Worm (Caenorhabditis elegans): ENCODE results near the gene sec-31.
"Not testable (repeated sequence)": the region's sequence is repeated elsewhere in the genome, so short reads cannot be mapped to it uniquely, and the experiment has no call there.

The sec-31 gene

ce11 chrIV:11371645-11372044 is at the start of gene sec-31:
TSS of gene sec-31 (minus strand) at chrIV:11371792.
- TF ChIP-seq unc-62 (GFP tag; optimal IDR thresholded peaks at IDR 0.05 in 1 of 2) (peak in 1 of 2 experiments; percentile 18), unc-62 (tag; optimal IDR thresholded peaks at IDR 0.05) (no peak), hlh-30 (tag; optimal IDR thresholded peaks at IDR 0.05; ENCODE audit: insufficient read depth) (no peak), dpl-1 (GFP tag; optimal IDR thresholded peaks at IDR 0.05) (peak; percentile 42), lin-38 (GFP tag; IDR thresholded peaks at IDR 0.05) (peak; percentile 51), lsy-2 (tag; optimal IDR thresholded peaks at IDR 0.05) (peak in 1 of 2 experiments; percentile 26), mes-2 (tag; optimal IDR thresholded peaks at IDR 0.05; ENCODE audit: poor library complexity, severe bottlenecking) (peak; percentile 53), nhr-41 (GFP tag; IDR thresholded peaks at IDR 0.05) (no peak), spr-1 (tag; optimal IDR thresholded peaks at IDR 0.05) (no peak), lin-29 (GFP tag; IDR thresholded peaks at IDR 0.05) (no peak), F49E8.2 (tag; optimal IDR thresholded peaks at IDR 0.05; ENCODE audit: borderline replicate concordance) (no peak), nhr-28 (tag; optimal IDR thresholded peaks at IDR 0.05) (no peak)

ce11 chrIV:11416724-11417123 is 45.1 kb upstream of the sec-31 start, which contains the start of gene F22B3.5:
TSS of gene F22B3.5 (minus strand) at chrIV:11416824.
- not testable (repeated sequence) for TF ChIP-seq set-16 (GFP tag; IDR thresholded peaks at IDR 0.05); ceh-32 (tag; optimal IDR thresholded peaks at IDR 0.05; ENCODE audit: poor library complexity); hmg-1.1 (GFP tag; IDR thresholded peaks at IDR 0.05)

ce11 chrIV:11414920-11415319 is 43.3 kb upstream of the sec-31 start, which contains the start of gene F22B3.10:
TSS of gene F22B3.10 (minus strand) at chrIV:11415020.
- TF ChIP-seq nhr-48 (tag; optimal IDR thresholded peaks at IDR 0.05): no peak
- no peak for TF ChIP-seq nhr-77 (tag; optimal IDR thresholded peaks at IDR 0.05)
- TF ChIP-seq madf-5 (GFP tag; IDR thresholded peaks at IDR 0.05): no peak
- TF ChIP-seq unc-62 (GFP tag; optimal IDR thresholded peaks at IDR 0.05 in 1 of 2): peak in 1 of 2 experiments; percentile 59
- no peak for TF ChIP-seq unc-62 (tag; optimal IDR thresholded peaks at IDR 0.05)
- no peak for TF ChIP-seq unc-39 (tag; optimal IDR thresholded peaks at IDR 0.05)

ce11 chrIV:11410084-11410483 is 38.5 kb upstream of the sec-31 start, which contains the start of gene gfat-2:
TSS of gene gfat-2 (plus strand) at chrIV:11410228.
- TF ChIP-seq unc-130 (GFP tag; optimal IDR thresholded peaks at IDR 0.05) (peak; percentile 10), dpl-1 (GFP tag; optimal IDR thresholded peaks at IDR 0.05) (no peak)

- TF ChIP-seq mes-2 (tag; optimal IDR thresholded peaks at IDR 0.05; ENCODE audit: poor library complexity, severe bottlenecking): peak; percentile 45
- peak; percentile 32; the same call in 1 of the 2 replicates for TF ChIP-seq lim-7 (GFP tag; IDR thresholded peaks at IDR 0.05)
- TF ChIP-seq F26F4.8 (GFP tag; conservative IDR thresholded peaks at IDR 0.05): 0 out of 2 replicates have a peak, but pooled peaks have one; percentile 56
- TF ChIP-seq Y48G9A.11 (GFP tag; IDR thresholded peaks at IDR 0.05): peak; percentile 74
- TF ChIP-seq nhr-6 (tag; optimal IDR thresholded peaks at IDR 0.05): peak; percentile 12
- TF ChIP-seq lin-38 (GFP tag; IDR thresholded peaks at IDR 0.05): peak; percentile 55; the same call in 1 of the 2 replicates
- TF ChIP-seq ctbp-1 (GFP tag; IDR thresholded peaks at IDR 0.05): 0 out of 2 replicates have a peak, but pooled peaks have one; percentile 17
- TF ChIP-seq F49E8.2 (tag; optimal IDR thresholded peaks at IDR 0.05; ENCODE audit: borderline replicate concordance): peak; percentile 25
- 0 out of 2 replicates have a peak, but pooled peaks have one; percentile 49 for TF ChIP-seq Y105C5A.15 (GFP tag; IDR thresholded peaks at IDR 0.05)
- TF ChIP-seq pha-4 (GFP tag; IDR thresholded peaks at IDR 0.05): 0 out of 2 replicates have a peak, but pooled peaks have one; percentile 8
- not testable (repeated sequence) for TF ChIP-seq pha-4 (tag; optimal IDR thresholded peaks at IDR 0.05)
- TF ChIP-seq snpc-1.2 (GFP tag; IDR thresholded peaks at IDR 0.05): peak; percentile 78
Observed at ce11 chrIV:11406744-11407690, 35.4 kb upstream of the sec-31 start, which contains the start of the genes his-63 and his-64. TSS of gene his-63 (minus strand) at chrIV:11406861. TSS of gene his-64 (plus strand) at chrIV:11407116.
